Worm (Caenorhabditis elegans) whole organism, L4/young adult: ENCODE measurements around the gene str-148.

ENCODE experiments used
- W03F9.2 ChIP-seq: fragments of 150-350 bp; optimal IDR thresholded peaks from 2 replicates; lab custom pipeline; 2014; ENCODE audit warnings: missing biosample characterization, missing genetic modification characterization
- him-1 ChIP-seq: sonication (generic microtip); optimal IDR thresholded peaks from 2 replicates; lab custom pipeline; 2016; ENCODE audit warnings: missing genotype, missing genetic modification reagents, missing genetic modification characterization, missing compliant biosample characterization

DNA sequence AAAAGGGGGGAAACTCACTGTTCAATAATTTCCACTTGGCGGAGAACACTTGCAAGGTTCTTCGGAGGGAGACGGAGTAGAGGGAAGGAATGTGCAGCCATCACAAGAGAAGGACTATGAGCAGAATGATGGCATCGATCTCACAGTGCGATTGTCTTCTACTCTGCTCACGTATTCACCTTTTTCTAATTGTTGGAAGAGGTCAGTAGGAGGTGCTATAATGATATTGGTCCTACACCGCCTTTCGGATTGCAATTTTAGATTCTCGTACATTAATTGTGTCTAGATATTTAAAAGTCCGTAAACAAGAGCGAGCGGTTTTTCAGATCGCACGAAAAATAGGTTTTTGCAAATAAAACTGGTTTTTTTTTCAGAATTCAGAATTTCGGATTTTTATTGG lies 5.3 kb upstream of the str-148 start, which contains the start of gene fbxb-39:
- TF ChIP-seq him-1 (tag; lab: Kevin White, UChicago) (no peak), W03F9.2 (no peak)
